Worm (Caenorhabditis elegans): ENCODE data around the gene C39B10.1.

C39B10.1 gene

DNA sequence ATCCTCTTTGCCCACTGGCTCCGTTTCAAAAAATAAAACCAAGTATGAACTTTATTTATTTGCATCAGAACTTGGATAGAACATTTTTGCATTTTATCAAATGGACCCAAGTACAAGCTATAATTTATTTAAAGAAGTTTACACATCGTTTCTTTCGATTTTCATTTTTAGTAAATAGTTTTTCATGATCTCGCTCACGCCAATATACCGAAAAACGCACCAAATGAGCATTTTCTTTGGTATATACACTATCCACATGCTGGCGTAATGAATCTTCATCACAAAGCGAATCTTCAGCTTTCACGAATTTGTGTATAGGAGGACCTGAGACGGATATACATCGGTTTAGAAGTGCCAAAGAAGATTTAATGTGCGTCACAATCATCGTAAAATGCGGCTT, 13.1 kb upstream of the C39B10.1 start, which contains the start of gene C39B10.7:
TSS of gene C39B10.7 (plus strand) at position 301 of the 400 bp plus-strand sequence.
- TF ChIP-seq nhr-21 (tag; optimal IDR thresholded peaks at IDR 0.05): no peak
- no peak for TF ChIP-seq C34F6.9 (tag; optimal IDR thresholded peaks at IDR 0.05)
- TF ChIP-seq fos-1 (tag; optimal IDR thresholded peaks at IDR 0.05): no peak
- no peak for TF ChIP-seq ztf-4 (tag; optimal IDR thresholded peaks at IDR 0.05)
- no peak for TF ChIP-seq ztf-11 (tag; optimal IDR thresholded peaks at IDR 0.05)
- TF ChIP-seq blmp-1 (tag; optimal IDR thresholded peaks at IDR 0.05; ENCODE audit: insufficient read depth): no peak
- TF ChIP-seq dmd-4 (tag; optimal IDR thresholded peaks at IDR 0.05): no peak
- TF ChIP-seq ama-1 (optimal IDR thresholded peaks at IDR 0.05): no peak
- TF ChIP-seq elt-3 (tag; optimal IDR thresholded peaks at IDR 0.05): no peak
- TF ChIP-seq nhr-129 (tag; optimal IDR thresholded peaks at IDR 0.05): no peak
- no peak for TF ChIP-seq F13H6.1 (tag; optimal IDR thresholded peaks at IDR 0.05)
- TF ChIP-seq lin-13 (GFP tag; optimal IDR thresholded peaks at IDR 0.05): no peak
- no peak for TF ChIP-seq lin-39 (tag; optimal IDR thresholded peaks at IDR 0.05)
- no peak for TF ChIP-seq ceh-82 (tag; optimal IDR thresholded peaks at IDR 0.05)
- no peak for TF ChIP-seq ZK546.5 (tag; optimal IDR thresholded peaks at IDR 0.05)
- TF ChIP-seq zag-1 (tag; optimal IDR thresholded peaks at IDR 0.05): no peak

DNA sequence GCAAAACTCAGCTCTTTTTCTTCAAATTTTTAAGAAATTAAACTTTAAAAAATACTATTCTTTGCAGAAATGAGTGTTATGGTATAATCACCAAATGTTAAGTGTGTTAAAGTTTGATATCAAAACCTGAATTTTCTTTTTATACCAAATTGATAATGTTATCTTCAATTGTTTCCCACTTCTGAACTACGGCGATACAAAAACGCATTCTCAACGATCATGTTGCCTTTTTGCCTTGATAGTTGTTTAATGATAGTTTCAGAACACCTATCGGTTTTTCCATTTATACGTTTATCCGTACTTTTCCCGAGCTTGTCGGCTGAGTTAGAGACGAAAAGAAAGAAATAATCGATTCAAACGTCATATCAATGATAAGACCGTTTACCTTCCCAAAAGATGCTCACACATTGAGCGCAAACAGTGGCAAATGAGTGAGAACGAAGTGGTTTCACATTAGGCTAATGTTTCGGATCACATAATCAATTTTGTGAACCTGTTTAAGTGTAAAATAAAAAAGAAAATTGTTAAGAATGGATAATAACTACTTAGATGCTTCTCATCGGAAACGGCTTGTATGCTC, 11.6 kb upstream of the C39B10.1 start, which contains the start of gene elt-4:
TSS of gene elt-4 (plus strand) at position 530 of the 580 bp plus-strand sequence.
- no peak for TF ChIP-seq crh-2 (tag; optimal IDR thresholded peaks at IDR 0.05)
- peak; percentile 60 for TF ChIP-seq fos-1 (tag; optimal IDR thresholded peaks at IDR 0.05)

DNA sequence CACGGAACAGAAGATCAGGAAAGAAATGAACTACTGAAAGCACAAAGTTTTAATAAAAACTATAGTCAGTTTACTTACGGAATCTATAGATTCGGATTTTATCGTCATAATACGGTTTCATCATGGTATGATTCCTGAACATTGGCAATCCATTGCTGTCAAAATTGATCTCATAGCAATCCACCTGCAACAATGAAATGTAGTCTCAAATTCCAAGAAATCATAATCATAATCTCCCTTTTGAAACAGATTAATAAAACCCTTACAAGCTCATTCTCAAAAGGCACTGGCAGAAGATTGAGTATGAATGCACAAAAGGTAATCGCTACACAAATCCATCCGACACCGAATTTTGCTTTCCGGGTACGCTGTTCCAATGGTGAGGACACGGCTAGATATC, 1.1 kb downstream of the C39B10.1 start:
- TF ChIP-seq gmeb-1 (tag; optimal IDR thresholded peaks at IDR 0.05) (no peak), dmd-4 (tag; optimal IDR thresholded peaks at IDR 0.05) (no peak), nhr-6 (tag; optimal IDR thresholded peaks at IDR 0.05) (no peak), mbf-1 (tag; optimal IDR thresholded peaks at IDR 0.05) (no peak), zag-1 (tag; optimal IDR thresholded peaks at IDR 0.05) (no peak), nhr-23 (tag; optimal IDR thresholded peaks at IDR 0.05) (no peak), nhr-10 (tag; optimal IDR thresholded peaks at IDR 0.05) (no peak), ztf-1 (GFP tag; conservative IDR thresholded peaks at IDR 0.05) (no peak), sem-4 (tag; optimal IDR thresholded peaks at IDR 0.05) (no peak), Y55F3AM.14 (GFP tag; optimal IDR thresholded peaks at IDR 0.05) (no peak), elt-1 (tag; optimal IDR thresholded peaks at IDR 0.05) (no peak), nhr-77 (tag; optimal IDR thresholded peaks at IDR 0.05) (no peak), nhr-129 (tag; optimal IDR thresholded peaks at IDR 0.05) (no peak), ceh-82 (tag; optimal IDR thresholded peaks at IDR 0.05) (no peak), ztf-11 (tag; optimal IDR thresholded peaks at IDR 0.05) (no peak)

- TF ChIP-seq lin-11 (tag; optimal IDR thresholded peaks at IDR 0.05) (no peak), nhr-23 (tag; optimal IDR thresholded peaks at IDR 0.05) (no peak), crh-2 (tag; optimal IDR thresholded peaks at IDR 0.05) (no peak), nhr-237 (tag; optimal IDR thresholded peaks at IDR 0.05) (no peak), blmp-1 (tag; optimal IDR thresholded peaks at IDR 0.05; ENCODE audit: insufficient read depth) (no peak), aly-2 (tag; optimal IDR thresholded peaks at IDR 0.05) (no peak), fos-1 (tag; optimal IDR thresholded peaks at IDR 0.05) (no peak), ztf-1 (GFP tag; conservative IDR thresholded peaks at IDR 0.05) (no peak)
Measured at ce11 chrX:10453960-10454359, 9.5 kb downstream of the C39B10.1 start, which contains the start of gene lgc-41. Gene lgc-41 (plus strand): TSS chrX:10454260.

DNA sequence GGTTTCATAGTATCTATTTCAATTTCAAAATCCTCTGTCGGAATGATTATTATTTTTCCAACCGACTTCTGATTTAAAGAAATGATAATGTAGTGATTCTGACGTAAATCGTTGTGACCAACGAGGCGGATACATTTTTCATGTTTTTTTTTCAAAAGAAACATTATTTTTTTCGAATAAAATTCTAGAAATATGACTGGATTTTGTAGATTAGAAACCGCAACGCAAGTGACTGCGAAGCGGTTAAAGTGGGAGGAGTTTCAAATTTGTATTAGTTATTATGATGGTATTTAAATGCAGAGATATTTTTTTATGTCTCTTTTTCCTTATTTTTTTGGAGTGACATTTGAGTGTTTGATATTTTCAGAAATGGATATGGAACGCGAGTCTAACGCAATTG, 16.5 kb downstream of the C39B10.1 start, which contains the start of gene C39B10.5:
TSS of gene C39B10.5 (plus strand) at position 362 of the 400 bp plus-strand sequence.
- TF ChIP-seq ceh-16 (tag; optimal IDR thresholded peaks at IDR 0.05) (no peak), crh-2 (tag; optimal IDR thresholded peaks at IDR 0.05) (no peak), lsy-2 (tag; optimal IDR thresholded peaks at IDR 0.05) (peak in 1 of 2 experiments; percentile 63), ztf-4 (tag; optimal IDR thresholded peaks at IDR 0.05) (no peak), C34F6.9 (tag; optimal IDR thresholded peaks at IDR 0.05) (peak; percentile 10)

ce11 chrX:10444705-10445104, 18.7 kb downstream of the C39B10.1 start, which contains the start of gene C39B10.4:
Gene C39B10.4 (plus strand): TSS chrX:10445005.
- no peak for TF ChIP-seq nhr-77 (tag; optimal IDR thresholded peaks at IDR 0.05)
- TF ChIP-seq lsy-2 (tag; optimal IDR thresholded peaks at IDR 0.05): no peak
- no peak for TF ChIP-seq ama-1 (optimal IDR thresholded peaks at IDR 0.05)
- TF ChIP-seq lin-11 (tag; optimal IDR thresholded peaks at IDR 0.05): no peak
- TF ChIP-seq nhr-12 (tag; optimal IDR thresholded peaks at IDR 0.05): no peak
- TF ChIP-seq nhr-25 (tag; optimal IDR thresholded peaks at IDR 0.05): no peak
- no peak for TF ChIP-seq fos-1 (tag; optimal IDR thresholded peaks at IDR 0.05)
- TF ChIP-seq skn-1 (tag; optimal IDR thresholded peaks at IDR 0.05): no peak
- TF ChIP-seq egl-27 (tag; optimal IDR thresholded peaks at IDR 0.05): no peak
- TF ChIP-seq nhr-237 (tag; optimal IDR thresholded peaks at IDR 0.05): no peak
- no peak for TF ChIP-seq unc-62 (GFP tag; optimal IDR thresholded peaks at IDR 0.05)
- no peak for TF ChIP-seq ztf-1 (GFP tag; conservative IDR thresholded peaks at IDR 0.05)
- no peak for TF ChIP-seq lin-13 (GFP tag; optimal IDR thresholded peaks at IDR 0.05)
- no peak for TF ChIP-seq C34F6.9 (tag; optimal IDR thresholded peaks at IDR 0.05)
- TF ChIP-seq alr-1 (tag; optimal IDR thresholded peaks at IDR 0.05): no peak
- TF ChIP-seq ztf-11 (tag; optimal IDR thresholded peaks at IDR 0.05): no peak
- no peak for TF ChIP-seq gmeb-1 (tag; optimal IDR thresholded peaks at IDR 0.05)
- no peak for TF ChIP-seq elt-1 (tag; optimal IDR thresholded peaks at IDR 0.05)
- no peak for TF ChIP-seq nhr-21 (tag; optimal IDR thresholded peaks at IDR 0.05)

Data from whole organism, L2 larva.